Fruit fly (Drosophila melanogaster): ENCODE data around the gene CG12590.

The CG12590 gene

DNA sequence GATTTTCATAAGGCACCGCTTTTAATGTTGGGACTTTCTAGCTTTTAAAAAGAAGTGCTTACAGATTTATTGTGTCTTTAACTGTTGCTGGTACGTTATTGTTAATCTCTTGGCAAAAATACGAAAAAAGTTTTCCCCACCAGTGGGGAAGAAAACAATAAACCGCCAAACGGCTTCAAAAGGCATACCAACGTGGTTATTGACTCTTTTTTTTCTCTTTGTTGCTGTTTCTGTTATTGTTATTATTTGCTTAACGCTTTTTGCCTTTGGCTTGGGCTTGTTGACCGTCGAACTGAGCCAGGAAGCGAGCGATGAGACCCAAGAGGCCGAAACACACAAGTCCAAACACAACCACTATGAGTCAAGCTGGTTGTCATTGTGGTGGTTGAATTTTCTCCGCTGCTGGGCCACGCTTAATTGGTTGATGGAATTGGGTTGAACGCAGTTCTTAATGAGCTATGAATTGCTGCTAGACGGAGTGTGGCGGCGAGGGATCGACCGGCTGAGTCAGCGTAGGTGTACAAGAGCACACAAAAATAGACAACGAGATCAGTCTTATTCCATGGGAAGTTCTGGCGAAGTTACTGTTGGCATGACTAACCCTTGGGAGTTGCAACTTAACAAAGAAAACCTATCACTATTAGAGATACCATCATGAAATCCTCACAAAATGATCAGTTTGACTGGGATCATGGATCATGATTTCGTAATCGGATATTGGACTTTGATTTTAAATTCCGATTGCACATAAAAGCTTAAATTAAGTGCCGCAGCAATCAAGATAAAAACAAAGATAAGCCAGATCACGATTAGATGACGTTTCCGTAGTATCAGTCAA is 48.1 kb downstream of the CG12590 start:
- TF ChIP-seq sens (GFP tag) (peak; percentile 68), CG7271 (tag; optimal IDR thresholded peaks at IDR 0.05) (no peak), stc (GFP tag; IDR thresholded peaks at IDR 0.05) (0 out of 2 replicates have a peak, but pooled peaks have one; percentile 22), CG2678 (tag; optimal IDR thresholded peaks at IDR 0.05) (peak; percentile 1), CG1792 (GFP tag; optimal IDR thresholded peaks at IDR 0.05) (no peak), ATbp (GFP tag; optimal IDR thresholded peaks at IDR 0.05) (peak; percentile 38), CG17829 (tag; optimal IDR thresholded peaks at IDR 0.05) (no peak), CG8290 (GFP tag; optimal IDR thresholded peaks at IDR 0.05) (peak; percentile 8), CG8290 (tag; optimal IDR thresholded peaks at IDR 0.05) (peak in 1 of 2 experiments; percentile 43), jigr1 (GFP tag; IDR thresholded peaks at IDR 0.05) (no peak), CG32532 (GFP tag; IDR thresholded peaks at IDR 0.05) (0 out of 2 replicates have a peak, but pooled peaks have one; percentile 10), br (optimal IDR thresholded peaks at IDR 0.05) (no peak), Fer1 (GFP tag; optimal IDR thresholded peaks at IDR 0.05) (peak; percentile 9), psq (GFP tag; optimal IDR thresholded peaks at IDR 0.05) (no peak), CG10654 (GFP tag; optimal IDR thresholded peaks at IDR 0.05) (no peak), Med (GFP tag) (peak; percentile 69), chm (GFP tag; IDR thresholded peaks at IDR 0.05) (peak; percentile 13; the same call in 1 of the 2 replicates), MBD-R2 (GFP tag; IDR thresholded peaks at IDR 0.05) (no peak), repo (GFP tag; optimal IDR thresholded peaks at IDR 0.05) (no peak), chinmo (GFP tag; IDR thresholded peaks at IDR 0.05; ENCODE audit: partially characterized antibody) (0 out of 4 replicates have a peak, but pooled peaks have one; percentile 59), Ets97D (GFP tag; optimal IDR thresholded peaks at IDR 0.05) (no peak), fru (optimal IDR thresholded peaks at IDR 0.05) (no peak), CG15011 (GFP tag; optimal IDR thresholded peaks at IDR 0.05) (no peak), CG8388 (GFP tag; optimal IDR thresholded peaks at IDR 0.05) (no peak), scrt (GFP tag; optimal IDR thresholded peaks at IDR 0.05) (no peak), CG11456 (GFP tag; IDR thresholded peaks at IDR 0.05) (no peak), CG3407 (GFP tag; optimal IDR thresholded peaks at IDR 0.05) (no peak), otp (GFP tag; IDR thresholded peaks at IDR 0.05) (0 out of 3 replicates have a peak, but pooled peaks have one; percentile 13), CG3281 (GFP tag; optimal IDR thresholded peaks at IDR 0.05) (no peak), BtbVII (GFP tag; optimal IDR thresholded peaks at IDR 0.05) (no peak), CG10543 (GFP tag; optimal IDR thresholded peaks at IDR 0.05) (no peak), CG9797 (GFP tag; optimal IDR thresholded peaks at IDR 0.05) (no peak), CG2199 (GFP tag; IDR thresholded peaks at IDR 0.05) (0 out of 3 replicates have a peak, but pooled peaks have one; percentile 47), ro (GFP tag; IDR thresholded peaks at IDR 0.05) (no peak), kni (GFP tag; optimal IDR thresholded peaks at IDR 0.05) (peak; percentile 34), Mes4 (GFP tag; optimal IDR thresholded peaks at IDR 0.05) (no peak), CG12299 (tag; optimal IDR thresholded peaks at IDR 0.05) (no peak), Awh (GFP tag; IDR thresholded peaks at IDR 0.05) (peak; percentile 67; the same call in 1 of the 2 replicates), NK7.1 (GFP tag; optimal IDR thresholded peaks at IDR 0.05) (no peak), CG1024 (GFP tag; IDR thresholded peaks at IDR 0.05) (no peak), CG18599 (GFP tag; optimal IDR thresholded peaks at IDR 0.05) (peak; percentile 1), CG12769 (tag; optimal IDR thresholded peaks at IDR 0.05) (peak; percentile 18), CG14710 (tag; optimal IDR thresholded peaks at IDR 0.05) (no peak), CG10209 (GFP tag; optimal IDR thresholded peaks at IDR 0.05) (no peak), cg (GFP tag; optimal IDR thresholded peaks at IDR 0.05) (no peak), grn (GFP tag; optimal IDR thresholded peaks at IDR 0.05) (peak; percentile 98), gsb-n (tag; optimal IDR thresholded peaks at IDR 0.05) (peak; percentile 28), gem (tag; optimal IDR thresholded peaks at IDR 0.05) (no peak), CG7839 (tag; optimal IDR thresholded peaks at IDR 0.05) (no peak), Spps (tag; optimal IDR thresholded peaks at IDR 0.05) (no peak)
